Fruit fly (Drosophila melanogaster) whole organism, adult: Measurements from ENCODE around the gene olf413.

Experiments used
- CG11617 ChIP-seq: fragments of 200-800 bp; sonication (Bioruptor generic); optimal IDR thresholded peaks from 2 replicates; lab custom pipeline; 2017; ENCODE audit warnings: mild to moderate bottlenecking, missing biosample characterization, missing genetic modification reagents, missing genetic modification characterization
- CG12768 ChIP-seq: fragments of 200-800 bp; sonication (Bioruptor generic); optimal IDR thresholded peaks from 2 replicates; lab custom pipeline; 2017; ENCODE audit warnings: missing biosample characterization, missing genetic modification characterization, mild to moderate bottlenecking, moderate library complexity, missing genetic modification reagents
- CG14711 ChIP-seq: fragments of 200-800 bp; sonication (Bioruptor generic); optimal IDR thresholded peaks from 2 replicates; lab custom pipeline; 2018; ENCODE audit warnings: missing biosample characterization, mild to moderate bottlenecking, missing genetic modification characterization, moderate library complexity
- CG1620 ChIP-seq: fragments of 200-800 bp; sonication (Bioruptor generic); optimal IDR thresholded peaks from 2 replicates; lab custom pipeline; 2016; ENCODE audit warnings: missing biosample characterization, missing genetic modification characterization
- CG33017 ChIP-seq: fragments of 200-800 bp; sonication (Bioruptor generic); optimal IDR thresholded peaks from 2 replicates; lab custom pipeline; 2018; ENCODE audit warnings: missing biosample characterization, mild to moderate bottlenecking, missing genetic modification characterization, moderate library complexity
- CG5204 ChIP-seq: fragments of 200-800 bp; sonication (Bioruptor generic); optimal IDR thresholded peaks from 2 replicates; lab custom pipeline; 2016; ENCODE audit warnings: missing biosample characterization, missing genetic modification characterization
- CG7045 ChIP-seq: fragments of 200-800 bp; sonication (Bioruptor generic); optimal IDR thresholded peaks from 2 replicates; lab custom pipeline; 2017; ENCODE audit warnings: missing biosample characterization, mild to moderate bottlenecking, missing genetic modification characterization
- CG7101 ChIP-seq: fragments of 200-800 bp; sonication (Bioruptor generic); optimal IDR thresholded peaks from 2 replicates; lab custom pipeline; 2018; ENCODE audit warnings: missing biosample characterization, mild to moderate bottlenecking, missing genetic modification characterization, moderate library complexity
- Clk ChIP-seq: fragments of 200-800 bp; sonication (Bioruptor generic); optimal IDR thresholded peaks from 2 replicates; lab custom pipeline; 2017; ENCODE audit warnings: missing biosample characterization, missing genetic modification characterization
- Crg-1 ChIP-seq: fragments of 200-800 bp; sonication (Bioruptor generic); optimal IDR thresholded peaks from 2 replicates; lab custom pipeline; 2016; ENCODE audit warnings: missing biosample characterization, missing genetic modification characterization
- Hr96 ChIP-seq: fragments of 200-800 bp; sonication (Bioruptor generic); optimal IDR thresholded peaks from 2 replicates; lab custom pipeline; 2016; ENCODE audit warnings: missing biosample characterization, missing genetic modification characterization
- Mnt ChIP-seq: fragments of 200-800 bp; sonication (Bioruptor generic); optimal IDR thresholded peaks from 2 replicates; lab custom pipeline; 2016; ENCODE audit warnings: missing biosample characterization, mild to moderate bottlenecking, missing genetic modification characterization
- bab1 ChIP-seq: fragments of 200-800 bp; sonication (Bioruptor generic); optimal IDR thresholded peaks from 3 replicates; lab custom pipeline; 2019; ENCODE audit warnings: missing biosample characterization, mild to moderate bottlenecking, missing genetic modification characterization, moderate library complexity
- cic ChIP-seq: fragments of 200-800 bp; sonication (Bioruptor generic); optimal IDR thresholded peaks from 2 replicates; lab custom pipeline; 2017; ENCODE audit warnings: missing biosample characterization, mild to moderate bottlenecking, missing genetic modification characterization, moderate library complexity
- cnc ChIP-seq, 2 experiments: fragments of >200 bp; optimal IDR thresholded peaks; 2 replicates each; lab custom pipeline; 2017
- kay ChIP-seq: fragments of 200-800 bp; sonication (Bioruptor generic); peaks from one replicate; lab custom pipeline; 2016; ENCODE audit warnings: missing biosample characterization, missing genetic modification characterization, borderline replicate concordance
- ovo ChIP-seq: fragments of 200-800 bp; sonication (Bioruptor generic); optimal IDR thresholded peaks from 2 replicates; lab custom pipeline; 2016; ENCODE audit warnings: missing biosample characterization, missing genetic modification characterization
- pad ChIP-seq: fragments of 200-800 bp; sonication (Bioruptor generic); optimal IDR thresholded peaks from 3 replicates; lab custom pipeline; 2017; ENCODE audit warnings: missing biosample characterization, missing genetic modification characterization, mild to moderate bottlenecking, moderate library complexity, missing genetic modification reagents
- tj ChIP-seq: fragments of 200-800 bp; sonication (Bioruptor generic); optimal IDR thresholded peaks from 3 replicates; lab custom pipeline; 2017; ENCODE audit warnings: missing biosample characterization, mild to moderate bottlenecking, missing genetic modification characterization, moderate library complexity
- toe ChIP-seq: fragments of 200-800 bp; sonication (Bioruptor generic); optimal IDR thresholded peaks from 2 replicates; lab custom pipeline; 2016; ENCODE audit warnings: missing biosample characterization, missing genetic modification characterization

Gene olf413

dm6 chr3L:22242241-22242640 is 106.4 kb downstream of the olf413 start:
- TF ChIP-seq Crg-1 (GFP tag; lab: Kevin White, UChicago) (no peak), CG7101 (no peak), pad (GFP tag; lab: Kevin White, UChicago) (no peak), toe (no peak), ovo (no peak), CG7045 (GFP tag; lab: Kevin White, UChicago) (no peak), cic (no peak), CG33017 (tag; lab: Kevin White, UChicago) (no peak), CG12768 (GFP tag; lab: Kevin White, UChicago) (no peak), tj (no peak), Clk (no peak), cnc (optimal IDR thresholded peaks at IDR 0.05; lab: Kevin White, UChicago) (no peak)

dm6 chr3L:22262797-22263423 is 127.0 kb downstream of the olf413 start, which contains the start of the genes Rich and Ddx1:
Gene Rich (minus strand): TSS chr3L:22262921.
Gene Ddx1 (plus strand): TSS chr3L:22263369.
- TF ChIP-seq tj (peak; percentile 70), pad (GFP tag; lab: Kevin White, UChicago) (peak; percentile 72), Mnt (GFP tag; lab: Kevin White, UChicago) (peak; percentile 34), CG7101 (peak; percentile 62), CG1620 (GFP tag; lab: Kevin White, UChicago) (peak; percentile 68), Clk (no peak), CG5204 (GFP tag; lab: Kevin White, UChicago) (peak; percentile 64), Crg-1 (GFP tag; lab: Kevin White, UChicago) (peak; percentile 76), CG12768 (GFP tag; lab: Kevin White, UChicago) (peak; percentile 35), bab1 (GFP tag; lab: Kevin White, UChicago) (peak; percentile 35), CG14711 (tag; lab: Kevin White, UChicago) (peak; percentile 29), ovo (peak; percentile 60), cic (no peak), CG33017 (tag; lab: Kevin White, UChicago) (no peak), cnc (optimal IDR thresholded peaks at IDR 0.05; lab: Kevin White, UChicago) (no peak), CG7045 (GFP tag; lab: Kevin White, UChicago) (peak; percentile 57), CG11617 (GFP tag; lab: Kevin White, UChicago) (peak; percentile 16), Hr96 (GFP tag; lab: Kevin White, UChicago) (peak; percentile 52), toe (peak; percentile 66), kay (GFP tag; lab: Kevin White, UChicago) (no peak)

DNA sequence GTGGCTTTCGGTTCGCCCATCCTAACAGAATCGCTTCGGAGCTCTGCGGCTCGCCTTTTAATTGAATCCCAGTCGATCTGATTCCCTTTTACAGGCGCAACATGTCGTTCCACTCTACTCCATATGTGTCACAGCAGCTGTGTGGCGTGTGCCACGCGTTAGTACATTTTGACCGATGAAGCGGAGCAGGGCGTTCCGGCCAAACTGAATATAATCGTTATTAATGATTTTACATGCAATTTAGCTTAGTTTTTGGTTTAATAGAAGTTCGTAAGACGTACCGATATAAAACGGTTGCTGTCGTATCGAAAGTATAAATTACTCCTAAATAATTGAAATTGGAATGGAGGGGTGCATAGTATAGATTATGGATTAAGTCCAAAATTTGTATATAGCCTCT is 130.6 kb downstream of the olf413 start, which contains the start of gene CG11523:
Gene CG11523 (minus strand): TSS at position 145 of the 400 bp plus-strand sequence.
- TF ChIP-seq CG12768 (GFP tag; lab: Kevin White, UChicago) = peak; percentile 32
- no peak for TF ChIP-seq CG5204 (GFP tag; lab: Kevin White, UChicago)
- TF ChIP-seq tj = no peak
- no peak for TF ChIP-seq ovo
- TF ChIP-seq pad (GFP tag; lab: Kevin White, UChicago) = peak; percentile 28
- TF ChIP-seq Crg-1 (GFP tag; lab: Kevin White, UChicago) = no peak
- no peak for TF ChIP-seq CG14711 (tag; lab: Kevin White, UChicago)
- TF ChIP-seq Hr96 (GFP tag; lab: Kevin White, UChicago) = peak; percentile 25
- TF ChIP-seq CG1620 (GFP tag; lab: Kevin White, UChicago) = peak; percentile 27
- TF ChIP-seq Clk = no peak
- TF ChIP-seq CG7045 (GFP tag; lab: Kevin White, UChicago) = peak; percentile 8
- peak; percentile 46 for TF ChIP-seq toe
- TF ChIP-seq bab1 (GFP tag; lab: Kevin White, UChicago) = no peak
- TF ChIP-seq cnc (optimal IDR thresholded peaks at IDR 0.05; lab: Kevin White, UChicago) = no peak
- peak; percentile 5 for TF ChIP-seq CG11617 (GFP tag; lab: Kevin White, UChicago)
- TF ChIP-seq CG33017 (tag; lab: Kevin White, UChicago) = no peak
- TF ChIP-seq kay (GFP tag; lab: Kevin White, UChicago) = no peak
- no peak for TF ChIP-seq cic
- peak; percentile 46 for TF ChIP-seq Mnt (GFP tag; lab: Kevin White, UChicago)
- peak; percentile 34 for TF ChIP-seq CG7101

- peak; percentile 59 for TF ChIP-seq CG5204 (GFP tag; lab: Kevin White, UChicago)
- peak; percentile 5 for TF ChIP-seq Crg-1 (GFP tag; lab: Kevin White, UChicago)
- no peak for TF ChIP-seq cnc (optimal IDR thresholded peaks at IDR 0.05; lab: Kevin White, UChicago)
- TF ChIP-seq ovo = peak; percentile 18
- no peak for TF ChIP-seq CG33017 (tag; lab: Kevin White, UChicago)
- TF ChIP-seq bab1 (GFP tag; lab: Kevin White, UChicago) = peak; percentile 47
- no peak for TF ChIP-seq kay (GFP tag; lab: Kevin White, UChicago)
- TF ChIP-seq Clk = peak; percentile 47
- peak; percentile 56 for TF ChIP-seq CG12768 (GFP tag; lab: Kevin White, UChicago)
- TF ChIP-seq tj = no peak
- peak; percentile 61 for TF ChIP-seq Mnt (GFP tag; lab: Kevin White, UChicago)
- TF ChIP-seq pad (GFP tag; lab: Kevin White, UChicago) = peak; percentile 23
- peak; percentile 45 for TF ChIP-seq CG1620 (GFP tag; lab: Kevin White, UChicago)
- peak; percentile 35 for TF ChIP-seq CG7045 (GFP tag; lab: Kevin White, UChicago)
- TF ChIP-seq Hr96 (GFP tag; lab: Kevin White, UChicago) = peak; percentile 67
- TF ChIP-seq toe = peak; percentile 78
- peak; percentile 35 for TF ChIP-seq CG14711 (tag; lab: Kevin White, UChicago)
- peak; percentile 35 for TF ChIP-seq cic
- peak; percentile 38 for TF ChIP-seq CG7101
- TF ChIP-seq CG11617 (GFP tag; lab: Kevin White, UChicago) = peak; percentile 18
Observed at dm6 chr3L:22267248-22267957, 131.5 kb downstream of the olf413 start, which contains the start of gene Csp. Gene Csp (plus strand): TSS chr3L:22267382.
